Worm (Caenorhabditis elegans) whole organism, L3 larva: ENCODE measurements around the gene Y5F2A.4.

Source experiments
- R02D3.7 ChIP-seq: fragments of 150-350 bp; optimal IDR thresholded peaks from 2 replicates; lab custom pipeline; 2014; ENCODE audit warnings: missing biosample characterization, missing genetic modification characterization
- ZK546.5 ChIP-seq: sonication (generic microtip); optimal IDR thresholded peaks from 2 replicates; lab custom pipeline; 2017; ENCODE audit warnings: missing biosample characterization, missing genetic modification characterization
- ama-1 ChIP-seq: fragments of 150-350 bp; optimal IDR thresholded peaks from 2 replicates; lab custom pipeline; 2018
- ceh-16 ChIP-seq: sonication (generic microtip); optimal IDR thresholded peaks from 2 replicates; lab custom pipeline; 2017; ENCODE audit warnings: missing biosample characterization, missing genetic modification characterization
- daf-12 ChIP-seq: fragments of 150-350 bp; optimal IDR thresholded peaks from 2 replicates; lab custom pipeline; 2014; ENCODE audit warnings: missing biosample characterization, missing genetic modification reagents, missing genetic modification characterization
- egl-27 ChIP-seq: sonication (generic microtip); optimal IDR thresholded peaks from 4 replicates; lab custom pipeline; 2017; ENCODE audit warnings: missing biosample characterization, missing genetic modification reagents, missing genetic modification characterization
- egl-5 ChIP-seq: fragments of 150-350 bp; optimal IDR thresholded peaks from 2 replicates; lab custom pipeline; 2017; ENCODE audit warnings: missing biosample characterization, missing genetic modification reagents, missing genetic modification characterization, inconsistent platforms
- elt-1 ChIP-seq: fragments of 150-350 bp; optimal IDR thresholded peaks from 2 replicates; lab custom pipeline; 2014; ENCODE audit warnings: missing biosample characterization, missing genetic modification characterization
- elt-2 ChIP-seq: sonication (generic microtip); optimal IDR thresholded peaks from 2 replicates; lab custom pipeline; 2016; ENCODE audit warnings: missing genetic modification reagents, mild to moderate bottlenecking, missing genetic modification characterization, missing compliant biosample characterization
- elt-3 ChIP-seq, 3 experiments: fragments of 150-350 bp in 1 of 3; sonication (generic microtip) in 2 of 3; optimal IDR thresholded peaks; 2 replicates in 2 of 3; 4 replicates in 1 of 3; lab custom pipeline; 2014 to 2017; ENCODE audit warnings: missing biosample characterization in 3 of 3, missing genetic modification characterization in 3 of 3
- eor-1 ChIP-seq, 2 experiments: fragments of 150-350 bp; optimal IDR thresholded peaks; 2 replicates each; lab custom pipeline; 2014 to 2018; ENCODE audit warnings: missing biosample characterization in 2 of 2, missing genetic modification characterization in 2 of 2
- fkh-10 ChIP-seq: sonication (generic microtip); optimal IDR thresholded peaks from 2 replicates; lab custom pipeline; 2017; ENCODE audit warnings: missing biosample characterization, missing genetic modification reagents, missing genetic modification characterization
- fkh-2 ChIP-seq: fragments of 150-350 bp; optimal IDR thresholded peaks from 2 replicates; lab custom pipeline; 2014; ENCODE audit warnings: missing biosample characterization, missing genetic modification reagents, missing genetic modification characterization
- hmg-11 ChIP-seq: sonication (generic microtip); optimal IDR thresholded peaks from 2 replicates; lab custom pipeline; 2016; ENCODE audit warnings: missing genetic modification characterization, missing compliant biosample characterization
- jun-1 ChIP-seq: fragments of 150-350 bp; optimal IDR thresholded peaks from 2 replicates; lab custom pipeline; 2014; ENCODE audit warnings: missing biosample characterization, missing genetic modification reagents, missing genetic modification characterization
- lin-15B ChIP-seq: fragments of 150-350 bp; optimal IDR thresholded peaks from 2 replicates; lab custom pipeline; 2014; ENCODE audit warnings: missing biosample characterization, missing genetic modification characterization
- lsy-12 ChIP-seq: sonication (generic microtip); optimal IDR thresholded peaks from 2 replicates; lab custom pipeline; 2016; ENCODE audit warnings: mild to moderate bottlenecking, missing genetic modification characterization, missing compliant biosample characterization
- mdl-1 ChIP-seq: fragments of 150-350 bp; optimal IDR thresholded peaks from 2 replicates; lab custom pipeline; 2014; ENCODE audit warnings: missing biosample characterization, missing genetic modification characterization
- mml-1 ChIP-seq: fragments of 150-350 bp; sonication (generic microtip); optimal IDR thresholded peaks from 3 replicates; lab custom pipeline; 2014; ENCODE audit warnings: missing biosample characterization, missing genetic modification characterization
- nhr-23 ChIP-seq: fragments of 150-350 bp; optimal IDR thresholded peaks from 2 replicates; lab custom pipeline; 2014; ENCODE audit warnings: missing biosample characterization, missing genetic modification reagents, missing genetic modification characterization
- nhr-237 ChIP-seq: fragments of 150-350 bp; optimal IDR thresholded peaks from 2 replicates; lab custom pipeline; 2014; ENCODE audit warnings: missing biosample characterization, missing genetic modification characterization
- nhr-25 ChIP-seq: sonication (generic microtip); optimal IDR thresholded peaks from 2 replicates; lab custom pipeline; 2017; ENCODE audit warnings: missing biosample characterization, missing genetic modification characterization
- nhr-28 ChIP-seq: fragments of 150-350 bp; optimal IDR thresholded peaks from 2 replicates; lab custom pipeline; 2014; ENCODE audit warnings: missing biosample characterization, missing genetic modification characterization
- nhr-43 ChIP-seq: sonication (generic microtip); optimal IDR thresholded peaks from 2 replicates; lab custom pipeline; 2016; ENCODE audit warnings: mild to moderate bottlenecking, missing genetic modification characterization, missing compliant biosample characterization; ENCODE audit not compliant: poor library complexity, severe bottlenecking
- nhr-67 ChIP-seq: fragments of 150-350 bp; optimal IDR thresholded peaks from 2 replicates; lab custom pipeline; 2014; ENCODE audit warnings: missing biosample characterization, missing genetic modification characterization
- nhr-77 ChIP-seq: fragments of 150-350 bp; optimal IDR thresholded peaks from 2 replicates; lab custom pipeline; 2014; ENCODE audit warnings: missing biosample characterization, missing genetic modification characterization
- pqm-1 ChIP-seq: fragments of 150-350 bp; optimal IDR thresholded peaks from 2 replicates; lab custom pipeline; 2017; ENCODE audit warnings: missing biosample characterization, missing genetic modification characterization, inconsistent platforms
- sea-2 ChIP-seq: fragments of 150-350 bp; sonication (generic microtip); optimal IDR thresholded peaks from 4 replicates; lab custom pipeline; 2014; ENCODE audit warnings: missing biosample characterization, missing genetic modification reagents, missing genetic modification characterization
- skn-1 ChIP-seq: fragments of 150-350 bp; optimal IDR thresholded peaks from 2 replicates; lab custom pipeline; 2014; ENCODE audit warnings: missing biosample characterization, missing genetic modification characterization
- snpc-4 ChIP-seq: fragments of 150-350 bp; optimal IDR thresholded peaks from 2 replicates; lab custom pipeline; 2014; ENCODE audit warnings: missing biosample characterization, missing genetic modification characterization
- tbx-2 ChIP-seq: sonication (generic microtip); optimal IDR thresholded peaks from 2 replicates; lab custom pipeline; 2016; ENCODE audit warnings: mild to moderate bottlenecking, missing genetic modification characterization, missing compliant biosample characterization
- unc-39 ChIP-seq: sonication (generic microtip); optimal IDR thresholded peaks from 4 replicates; lab custom pipeline; 2017; ENCODE audit warnings: missing biosample characterization, missing genetic modification characterization
- zag-1 ChIP-seq: fragments of 150-350 bp; optimal IDR thresholded peaks from 2 replicates; lab custom pipeline; 2014; ENCODE audit warnings: missing biosample characterization, missing genetic modification characterization
- ztf-11 ChIP-seq: fragments of 150-350 bp; optimal IDR thresholded peaks from 2 replicates; lab custom pipeline; 2014; ENCODE audit warnings: missing biosample characterization, missing genetic modification characterization

Y5F2A.4 gene

DNA sequence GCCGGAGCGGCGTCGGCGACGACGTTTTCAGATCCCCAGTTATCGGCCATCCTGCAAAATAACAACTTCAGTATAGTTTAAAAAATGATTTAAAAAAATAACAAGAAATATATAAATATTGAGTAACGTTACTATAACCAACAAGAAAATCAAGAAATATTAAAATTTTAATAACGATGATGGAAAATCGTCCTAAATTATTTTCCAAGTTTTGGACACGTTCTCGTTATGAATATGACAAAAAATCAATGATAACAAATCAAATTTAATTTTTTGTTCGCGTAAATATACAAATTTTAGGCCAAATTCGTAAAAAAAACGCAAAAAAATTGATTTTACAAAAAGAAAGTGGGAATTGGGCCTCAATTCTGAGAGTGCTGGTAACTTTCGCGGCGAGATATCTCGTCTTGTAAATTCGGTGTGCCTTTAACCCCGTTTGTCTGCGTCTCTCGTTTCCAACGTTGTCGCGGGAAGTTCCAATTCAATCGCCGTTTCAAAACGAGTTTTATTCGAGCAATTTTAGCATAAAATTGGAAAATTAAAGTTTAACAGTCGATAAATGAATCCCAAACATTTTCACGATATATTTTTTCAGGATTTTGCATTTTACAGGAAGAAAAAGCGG, 32.7 kb upstream of the Y5F2A.4 start, which contains the start of gene rps-5 (continued):
- no peak for TF ChIP-seq elt-3 (tag; optimal IDR thresholded peaks at IDR 0.05; lab: Kevin White, UChicago)
- TF ChIP-seq mdl-1 (tag; lab: Kevin White, UChicago): no peak
- no peak for TF ChIP-seq egl-27 (tag; lab: Kevin White, UChicago)
- no peak for TF ChIP-seq zag-1 (tag; lab: Kevin White, UChicago)
- peak; percentile 16 for TF ChIP-seq snpc-4 (tag; lab: Kevin White, UChicago)
- peak; percentile 23 for TF ChIP-seq pqm-1
- TF ChIP-seq nhr-237 (tag; lab: Kevin White, UChicago): no peak
- no peak for TF ChIP-seq elt-1
- TF ChIP-seq fkh-2 (tag; lab: Kevin White, UChicago): no peak
- no peak for TF ChIP-seq eor-1 (tag; optimal IDR thresholded peaks at IDR 0.05; lab: Kevin White, UChicago)
- no peak for TF ChIP-seq unc-39 (tag; lab: Kevin White, UChicago)
- peak; percentile 67 for TF ChIP-seq lin-15B
- no peak for TF ChIP-seq tbx-2 (tag; lab: Kevin White, UChicago)
- TF ChIP-seq ZK546.5: no peak
- no peak for TF ChIP-seq ama-1 (lab: Kevin White, UChicago)

DNA sequence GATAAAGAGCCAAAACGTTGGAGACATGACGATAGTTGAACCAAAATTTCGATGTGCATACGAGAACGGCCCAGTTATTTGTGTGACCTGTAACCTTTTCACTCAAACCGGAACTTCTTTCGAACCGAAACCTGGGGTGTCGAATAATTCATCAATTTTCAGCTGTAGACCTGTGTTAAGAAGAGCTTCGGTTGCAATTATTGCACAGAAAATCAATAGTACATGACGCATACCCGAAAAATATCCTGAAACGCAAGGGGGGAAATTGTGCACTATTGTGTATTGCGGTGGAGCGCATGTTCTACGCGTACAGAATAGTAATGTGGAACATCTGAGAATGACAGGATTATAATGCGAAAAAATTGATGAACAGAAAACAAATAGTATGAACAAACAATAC, 31.4 kb upstream of the Y5F2A.4 start, which contains the start of gene pigk-1:
TSS of gene pigk-1 (minus strand) at position 248 of the 400 bp plus-strand sequence.
- TF ChIP-seq nhr-67 (tag; lab: Kevin White, UChicago) (no peak), ama-1 (lab: Kevin White, UChicago) (peak; percentile 9), R02D3.7 (peak; percentile 15), nhr-43 (tag; lab: Kevin White, UChicago) (peak; percentile 24)
- TF ChIP-seq, all 47 proteins: peak for 3

- TF ChIP-seq nhr-25 (tag; lab: Kevin White, UChicago) (no peak), daf-12 (no peak), R02D3.7 (no peak), skn-1 (tag; lab: Kevin White, UChicago) (no peak), mml-1 (no peak), egl-27 (tag; lab: Kevin White, UChicago) (no peak), unc-39 (tag; lab: Kevin White, UChicago) (no peak)
Measured at ce11 chrIV:11105724-11106123, 27.3 kb upstream of the Y5F2A.4 start, which contains the start of gene srlf-24. TSS of gene srlf-24 (minus strand) at chrIV:11105824.

ce11 chrIV:11103501-11103900, 25.1 kb upstream of the Y5F2A.4 start:
- TF ChIP-seq lin-15B (no peak), ama-1 (lab: Kevin White, UChicago) (no peak), sea-2 (GFP tag; lab: Kevin White, UChicago) (no peak), skn-1 (tag; lab: Kevin White, UChicago) (no peak), egl-27 (tag; lab: Kevin White, UChicago) (no peak), egl-5 (tag; lab: Kevin White, UChicago) (no peak), ceh-16 (tag; lab: Kevin White, UChicago) (no peak), lsy-12 (tag; lab: Kevin White, UChicago) (no peak), mdl-1 (tag; lab: Kevin White, UChicago) (no peak)

- TF ChIP-seq nhr-237 (tag; lab: Kevin White, UChicago) (no peak), ztf-11 (tag; lab: Kevin White, UChicago) (no peak), pqm-1 (no peak), nhr-23 (tag; lab: Kevin White, UChicago) (no peak), jun-1 (tag; lab: Kevin White, UChicago) (no peak), nhr-77 (tag; lab: Kevin White, UChicago) (no peak), elt-2 (tag; lab: Kevin White, UChicago) (no peak), fkh-10 (GFP tag; lab: Kevin White, UChicago) (no peak), ceh-16 (tag; lab: Kevin White, UChicago) (no peak), nhr-25 (tag; lab: Kevin White, UChicago) (no peak), hmg-11 (tag; lab: Kevin White, UChicago) (no peak), nhr-43 (tag; lab: Kevin White, UChicago) (no peak), nhr-28 (tag; lab: Kevin White, UChicago) (no peak), zag-1 (tag; lab: Kevin White, UChicago) (no peak), elt-3 (tag; optimal IDR thresholded peaks at IDR 0.05; lab: Kevin White, UChicago) (no peak), egl-5 (tag; lab: Kevin White, UChicago) (no peak)
Measured at ce11 chrIV:11102608-11103007, 24.2 kb upstream of the Y5F2A.4 start, which contains the start of gene srlf-17. TSS of gene srlf-17 (minus strand) at chrIV:11102708.
